Fruit fly (Drosophila melanogaster) whole organism, adult: ENCODE results near the gene CG33557.

Experiments
- CG11617 ChIP-seq: fragments of 200-800 bp; sonication (Bioruptor generic); optimal IDR thresholded peaks from 2 replicates; lab custom pipeline; 2017; ENCODE audit warnings: mild to moderate bottlenecking, missing biosample characterization, missing genetic modification reagents, missing genetic modification characterization
- CG14711 ChIP-seq: fragments of 200-800 bp; sonication (Bioruptor generic); optimal IDR thresholded peaks from 2 replicates; lab custom pipeline; 2018; ENCODE audit warnings: missing biosample characterization, mild to moderate bottlenecking, missing genetic modification characterization, moderate library complexity
- CG7101 ChIP-seq: fragments of 200-800 bp; sonication (Bioruptor generic); optimal IDR thresholded peaks from 2 replicates; lab custom pipeline; 2018; ENCODE audit warnings: missing biosample characterization, mild to moderate bottlenecking, missing genetic modification characterization, moderate library complexity
- Clk ChIP-seq: fragments of 200-800 bp; sonication (Bioruptor generic); optimal IDR thresholded peaks from 2 replicates; lab custom pipeline; 2017; ENCODE audit warnings: missing biosample characterization, missing genetic modification characterization
- Hr96 ChIP-seq: fragments of 200-800 bp; sonication (Bioruptor generic); optimal IDR thresholded peaks from 2 replicates; lab custom pipeline; 2016; ENCODE audit warnings: missing biosample characterization, missing genetic modification characterization
- bab1 ChIP-seq: fragments of 200-800 bp; sonication (Bioruptor generic); optimal IDR thresholded peaks from 3 replicates; lab custom pipeline; 2019; ENCODE audit warnings: missing biosample characterization, mild to moderate bottlenecking, missing genetic modification characterization, moderate library complexity
- cic ChIP-seq: fragments of 200-800 bp; sonication (Bioruptor generic); optimal IDR thresholded peaks from 2 replicates; lab custom pipeline; 2017; ENCODE audit warnings: missing biosample characterization, mild to moderate bottlenecking, missing genetic modification characterization, moderate library complexity
- ovo ChIP-seq: fragments of 200-800 bp; sonication (Bioruptor generic); optimal IDR thresholded peaks from 2 replicates; lab custom pipeline; 2016; ENCODE audit warnings: missing biosample characterization, missing genetic modification characterization

dm6 chrX:9993427-9994218 lies 15.4 kb upstream of the CG33557 start:
- TF ChIP-seq cic (GFP tag; lab: Kevin White, UChicago): no peak
- TF ChIP-seq Clk (GFP tag; lab: Kevin White, UChicago): no peak
- TF ChIP-seq ovo (GFP tag; lab: Kevin White, UChicago): no peak
- TF ChIP-seq bab1 (GFP tag; lab: Kevin White, UChicago): no peak
- no peak for TF ChIP-seq CG14711 (tag; lab: Kevin White, UChicago)
- no peak for TF ChIP-seq CG7101 (tag; lab: Kevin White, UChicago)
- TF ChIP-seq CG11617 (GFP tag; lab: Kevin White, UChicago): no peak
- TF ChIP-seq Hr96 (GFP tag; lab: Kevin White, UChicago): no peak
